Worm (Caenorhabditis elegans): Measurements from ENCODE around the gene nhr-68.

nhr-68 gene

ce11 chrV:11533365-11533949 is 39.8 kb upstream of the nhr-68 start (continued):
- no peak for TF ChIP-seq chd-7 (tag; optimal IDR thresholded peaks at IDR 0.05)

DNA sequence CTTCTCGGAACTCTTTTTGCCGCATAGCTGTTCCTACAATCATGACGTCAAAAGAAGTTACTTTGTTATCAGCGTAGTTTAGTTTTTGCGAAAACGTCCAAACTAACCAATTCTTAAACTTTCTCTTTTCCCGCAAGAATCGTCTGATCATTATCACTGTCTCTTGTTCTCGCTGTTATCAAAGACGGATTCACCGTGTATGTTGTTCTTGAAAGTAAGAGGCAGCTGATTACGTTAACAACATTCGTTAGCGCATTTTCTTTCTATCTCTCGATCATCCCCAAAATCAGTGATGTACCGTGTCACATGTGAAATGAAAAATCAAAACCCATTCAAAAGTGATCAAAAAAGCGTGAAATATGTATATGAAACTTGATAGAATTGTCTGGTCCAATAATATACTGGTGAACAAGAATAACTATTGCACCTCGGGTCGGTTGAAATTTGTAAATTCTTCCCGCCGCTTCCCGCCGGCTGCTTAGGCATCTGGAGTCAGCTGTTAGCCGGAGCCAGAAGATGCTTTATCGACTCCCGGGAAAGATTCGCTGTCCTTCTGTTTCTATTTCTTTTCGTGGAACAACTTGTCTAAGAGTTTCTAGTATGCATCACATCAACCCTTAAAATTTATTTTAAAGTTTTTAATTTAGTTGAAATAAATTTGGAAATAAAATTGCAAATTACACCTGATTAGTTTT is 38.6 kb upstream of the nhr-68 start:
- no peak for TF ChIP-seq Y53F4B.3 (GFP tag; IDR thresholded peaks at IDR 0.05)
- TF ChIP-seq lsy-27 (tag; optimal IDR thresholded peaks at IDR 0.05; ENCODE audit: borderline replicate concordance, insufficient read depth), result peak; percentile 2
- TF ChIP-seq C17E4.6 (GFP tag; IDR thresholded peaks at IDR 0.05), result no peak
- no peak for TF ChIP-seq ztf-26 (tag; optimal IDR thresholded peaks at IDR 0.05)
- TF ChIP-seq ama-1 (optimal IDR thresholded peaks at IDR 0.05), result no peak
- TF ChIP-seq ama-1 (GFP tag; optimal IDR thresholded peaks at IDR 0.05), result peak in 1 of 2 experiments; percentile 4
- TF ChIP-seq lin-35 (GFP tag; optimal IDR thresholded peaks at IDR 0.05), result peak in 1 of 3 experiments; percentile 22
- peak; percentile 85 for TF ChIP-seq nhr-80 (tag; optimal IDR thresholded peaks at IDR 0.05)
- peak; percentile 30 for TF ChIP-seq ets-4 (GFP tag; optimal IDR thresholded peaks at IDR 0.05)
- TF ChIP-seq mxl-1 (tag; optimal IDR thresholded peaks at IDR 0.05), result no peak
- TF ChIP-seq rcor-1 (GFP tag; IDR thresholded peaks at IDR 0.05), result peak; percentile 14; the same call in 1 of the 2 replicates
- 0 out of 2 replicates have a peak, but pooled peaks have one; percentile 7 for TF ChIP-seq sea-2 (GFP tag; IDR thresholded peaks at IDR 0.05)
- TF ChIP-seq cebp-1 (GFP tag; IDR thresholded peaks at IDR 0.05), result no peak
- TF ChIP-seq cebp-1 (tag; optimal IDR thresholded peaks at IDR 0.05), result peak; percentile 33

DNA sequence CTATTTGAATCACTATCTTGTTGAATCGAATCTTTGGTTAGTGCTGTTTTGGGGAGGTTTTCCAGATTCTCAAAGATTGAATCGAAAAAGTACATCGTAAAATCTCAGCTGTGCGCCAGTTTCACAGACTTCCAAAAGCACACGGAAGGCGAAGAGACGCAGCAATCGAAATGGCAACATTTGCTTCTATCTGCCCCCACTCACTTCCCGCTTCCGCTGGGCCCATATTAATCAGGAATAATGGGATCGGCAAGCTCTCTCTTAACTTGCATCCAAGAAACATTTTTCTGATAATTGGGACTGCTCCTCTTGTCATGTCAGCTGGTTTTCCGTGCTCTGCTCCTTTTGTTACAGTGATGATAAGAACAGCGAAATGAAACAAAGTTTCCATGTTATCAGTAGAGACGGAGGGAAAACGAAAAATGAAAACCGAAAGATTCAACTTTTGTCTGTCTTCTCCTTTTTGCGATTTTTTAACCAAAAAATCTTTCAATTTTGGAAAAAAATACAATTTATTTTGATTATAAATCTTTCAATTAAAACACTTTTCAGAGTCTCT is 37.7 kb upstream of the nhr-68 start:
- TF ChIP-seq lin-35 (GFP tag; optimal IDR thresholded peaks at IDR 0.05), result peak in 1 of 3 experiments; percentile 47
- TF ChIP-seq sptf-2 (GFP tag; optimal IDR thresholded peaks at IDR 0.05), result no peak
- peak; percentile 86 for TF ChIP-seq nhr-80 (tag; optimal IDR thresholded peaks at IDR 0.05)
- peak; percentile 33; the same call in 1 of the 2 replicates for TF ChIP-seq dox-1 (GFP tag; IDR thresholded peaks at IDR 0.05)
- TF ChIP-seq B0336.3 (GFP tag; IDR thresholded peaks at IDR 0.05), result peak; percentile 9; the same call in 1 of the 2 replicates
- TF ChIP-seq hmg-1.2 (GFP tag; IDR thresholded peaks at IDR 0.05), result peak; percentile 16; the same call in 1 of the 2 replicates
- TF ChIP-seq zfh-2 (GFP tag; conservative IDR thresholded peaks at IDR 0.05), result 0 out of 2 replicates have a peak, but pooled peaks have one; percentile 22
- TF ChIP-seq ztf-26 (tag; optimal IDR thresholded peaks at IDR 0.05), result peak; percentile 47
- TF ChIP-seq Y53G8AR.9 (GFP tag; conservative IDR thresholded peaks at IDR 0.05), result peak; percentile 55
- TF ChIP-seq dpff-1 (tag; optimal IDR thresholded peaks at IDR 0.05), result no peak
- TF ChIP-seq snpc-4 (GFP tag; optimal IDR thresholded peaks at IDR 0.05), result no peak
- peak in 1 of 4 experiments; percentile 33 for TF ChIP-seq snpc-4 (tag; optimal IDR thresholded peaks at IDR 0.05)
- no peak for TF ChIP-seq lsl-1 (GFP tag; optimal IDR thresholded peaks at IDR 0.05)

DNA sequence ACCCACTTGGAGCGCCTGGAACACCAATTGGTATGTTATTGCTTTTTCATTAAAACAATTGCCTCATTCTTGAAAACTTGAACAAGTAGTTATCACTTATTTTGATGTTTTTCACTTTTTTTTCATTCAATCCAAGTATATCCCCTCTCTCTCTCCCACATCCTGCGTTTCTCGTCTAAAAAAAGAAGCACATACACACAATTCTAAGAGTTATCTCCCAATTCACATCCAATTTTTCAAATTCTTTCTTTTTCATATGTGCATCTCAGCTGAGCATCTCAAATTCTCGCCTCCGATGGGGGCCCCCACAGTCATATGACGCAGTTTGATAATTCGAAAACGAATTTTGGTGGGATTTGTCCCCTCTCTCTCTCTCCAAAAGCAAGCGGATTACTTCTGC is 36.6 kb upstream of the nhr-68 start:
- TF ChIP-seq bed-1 (GFP tag; IDR thresholded peaks at IDR 0.05) (no peak), lsy-27 (tag; optimal IDR thresholded peaks at IDR 0.05; ENCODE audit: borderline replicate concordance, insufficient read depth) (no peak), unc-62 (GFP tag; optimal IDR thresholded peaks at IDR 0.05) (no peak), snpc-1.3 (tag; optimal IDR thresholded peaks at IDR 0.05; ENCODE audit: insufficient read depth) (no peak), F57C9.4 (tag; optimal IDR thresholded peaks at IDR 0.05) (no peak), ceh-58 (GFP tag; IDR thresholded peaks at IDR 0.05) (no peak), snpc-4 (GFP tag; optimal IDR thresholded peaks at IDR 0.05) (no peak), snpc-4 (tag; optimal IDR thresholded peaks at IDR 0.05) (no peak), ztf-25 (GFP tag; IDR thresholded peaks at IDR 0.05) (no peak)
